Worm (Caenorhabditis elegans): ENCODE measurements around the gene trx-1.
A peak's percentile ranks its signal among the peaks of the same experiment; 100 is the strongest.

DNA sequence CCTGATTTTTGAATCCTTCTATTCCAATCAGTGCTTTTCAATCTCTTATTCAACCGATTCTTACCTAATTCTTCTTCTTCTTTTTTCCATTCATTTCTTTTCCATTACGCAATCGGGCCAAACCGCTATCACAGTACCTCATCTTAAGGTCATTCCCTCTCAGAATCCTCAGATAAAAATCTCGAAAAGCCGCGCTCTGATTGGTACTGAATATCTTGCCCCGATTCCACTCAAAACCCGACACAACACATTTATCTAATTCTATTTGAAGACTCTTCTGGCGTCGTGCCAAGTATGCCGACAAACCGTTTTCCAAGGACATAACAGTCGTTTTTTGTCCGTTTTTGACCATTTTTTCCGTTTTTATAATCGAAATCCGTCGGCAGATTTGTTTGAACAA is 48.5 kb upstream of the trx-1 start:
- TF ChIP-seq fos-1 (tag; optimal IDR thresholded peaks at IDR 0.05): no peak
- TF ChIP-seq nhr-85 (tag): peak; percentile 92
- no peak for TF ChIP-seq lin-13 (GFP tag; optimal IDR thresholded peaks at IDR 0.05)
- no peak for TF ChIP-seq ztf-4 (tag; optimal IDR thresholded peaks at IDR 0.05)
- no peak for TF ChIP-seq elt-2 (tag; optimal IDR thresholded peaks at IDR 0.05)
- no peak for TF ChIP-seq mdl-1 (tag; optimal IDR thresholded peaks at IDR 0.05)
